Worm (Caenorhabditis elegans) whole organism, L3 larva: ENCODE data around the gene vps-11.
A peak's percentile ranks its signal among the peaks of the same experiment; 100 is the strongest.

Experiments used
- R02D3.7 ChIP-seq: fragments of 150-350 bp; optimal IDR thresholded peaks from 2 replicates; lab custom pipeline; 2014; ENCODE audit warnings: missing biosample characterization, missing genetic modification characterization
- aly-2 ChIP-seq: fragments of 150-350 bp; optimal IDR thresholded peaks from 2 replicates; lab custom pipeline; 2014; ENCODE audit warnings: missing biosample characterization, missing genetic modification characterization
- ama-1 ChIP-seq: fragments of 150-350 bp; optimal IDR thresholded peaks from 2 replicates; lab custom pipeline; 2018
- ceh-16 ChIP-seq: sonication (generic microtip); optimal IDR thresholded peaks from 2 replicates; lab custom pipeline; 2017; ENCODE audit warnings: missing biosample characterization, missing genetic modification characterization
- ceh-28 ChIP-seq: fragments of 150-350 bp; optimal IDR thresholded peaks from 2 replicates; lab custom pipeline; 2014; ENCODE audit warnings: missing biosample characterization, missing genetic modification reagents, missing genetic modification characterization
- elt-2 ChIP-seq: sonication (generic microtip); optimal IDR thresholded peaks from 2 replicates; lab custom pipeline; 2016; ENCODE audit warnings: missing genetic modification reagents, mild to moderate bottlenecking, missing genetic modification characterization, missing compliant biosample characterization
- elt-3 ChIP-seq, 3 experiments: fragments of 150-350 bp in 1 of 3; sonication (generic microtip) in 2 of 3; optimal IDR thresholded peaks; 2 replicates in 2 of 3; 4 replicates in 1 of 3; lab custom pipeline; 2014 to 2017; ENCODE audit warnings: missing biosample characterization in 3 of 3, missing genetic modification characterization in 3 of 3
- eor-1 ChIP-seq, 2 experiments: fragments of 150-350 bp; optimal IDR thresholded peaks; 2 replicates each; lab custom pipeline; 2014 to 2018; ENCODE audit warnings: missing biosample characterization in 2 of 2, missing genetic modification characterization in 2 of 2
- fkh-10 ChIP-seq: sonication (generic microtip); optimal IDR thresholded peaks from 2 replicates; lab custom pipeline; 2017; ENCODE audit warnings: missing biosample characterization, missing genetic modification reagents, missing genetic modification characterization
- fos-1 ChIP-seq: fragments of 150-350 bp; optimal IDR thresholded peaks from 2 replicates; lab custom pipeline; 2014; ENCODE audit warnings: missing biosample characterization, missing genetic modification characterization
- hmg-11 ChIP-seq: sonication (generic microtip); optimal IDR thresholded peaks from 2 replicates; lab custom pipeline; 2016; ENCODE audit warnings: missing genetic modification characterization, missing compliant biosample characterization
- lin-15B ChIP-seq: fragments of 150-350 bp; optimal IDR thresholded peaks from 2 replicates; lab custom pipeline; 2014; ENCODE audit warnings: missing biosample characterization, missing genetic modification characterization
- lsy-12 ChIP-seq: sonication (generic microtip); optimal IDR thresholded peaks from 2 replicates; lab custom pipeline; 2016; ENCODE audit warnings: mild to moderate bottlenecking, missing genetic modification characterization, missing compliant biosample characterization
- mdl-1 ChIP-seq: fragments of 150-350 bp; optimal IDR thresholded peaks from 2 replicates; lab custom pipeline; 2014; ENCODE audit warnings: missing biosample characterization, missing genetic modification characterization
- mml-1 ChIP-seq: fragments of 150-350 bp; sonication (generic microtip); optimal IDR thresholded peaks from 3 replicates; lab custom pipeline; 2014; ENCODE audit warnings: missing biosample characterization, missing genetic modification characterization
- nfya-1 ChIP-seq: sonication (generic microtip); optimal IDR thresholded peaks from 2 replicates; lab custom pipeline; 2017; ENCODE audit warnings: missing genetic modification characterization, mild to moderate bottlenecking, missing compliant biosample characterization, antibody characterized with exemption, moderate library complexity; ENCODE audit not compliant: insufficient read depth
- nhr-11 ChIP-seq: fragments of 150-350 bp; optimal IDR thresholded peaks from 2 replicates; lab custom pipeline; 2014; ENCODE audit warnings: missing biosample characterization, missing genetic modification characterization
- nhr-12 ChIP-seq: fragments of 150-350 bp; optimal IDR thresholded peaks from 2 replicates; lab custom pipeline; 2014; ENCODE audit warnings: missing biosample characterization, missing genetic modification characterization
- nhr-23 ChIP-seq: fragments of 150-350 bp; optimal IDR thresholded peaks from 2 replicates; lab custom pipeline; 2014; ENCODE audit warnings: missing biosample characterization, missing genetic modification reagents, missing genetic modification characterization
- nhr-237 ChIP-seq: fragments of 150-350 bp; optimal IDR thresholded peaks from 2 replicates; lab custom pipeline; 2014; ENCODE audit warnings: missing biosample characterization, missing genetic modification characterization
- nhr-25 ChIP-seq: sonication (generic microtip); optimal IDR thresholded peaks from 2 replicates; lab custom pipeline; 2017; ENCODE audit warnings: missing biosample characterization, missing genetic modification characterization
- nhr-28 ChIP-seq: fragments of 150-350 bp; optimal IDR thresholded peaks from 2 replicates; lab custom pipeline; 2014; ENCODE audit warnings: missing biosample characterization, missing genetic modification characterization
- nhr-43 ChIP-seq: sonication (generic microtip); optimal IDR thresholded peaks from 2 replicates; lab custom pipeline; 2016; ENCODE audit warnings: mild to moderate bottlenecking, missing genetic modification characterization, missing compliant biosample characterization; ENCODE audit not compliant: poor library complexity, severe bottlenecking
- nhr-76 ChIP-seq: fragments of 150-350 bp; sonication (generic microtip); optimal IDR thresholded peaks from 5 replicates; lab custom pipeline; 2014; ENCODE audit warnings: missing biosample characterization, missing genetic modification characterization
- nhr-77 ChIP-seq: fragments of 150-350 bp; optimal IDR thresholded peaks from 2 replicates; lab custom pipeline; 2014; ENCODE audit warnings: missing biosample characterization, missing genetic modification characterization
- pha-4 ChIP-seq: fragments of 150-350 bp; optimal IDR thresholded peaks from 2 replicates; lab custom pipeline; 2014; ENCODE audit warnings: missing biosample characterization, missing genetic modification reagents, missing genetic modification characterization
- pqm-1 ChIP-seq: fragments of 150-350 bp; optimal IDR thresholded peaks from 2 replicates; lab custom pipeline; 2017; ENCODE audit warnings: missing biosample characterization, missing genetic modification characterization, inconsistent platforms
- skn-1 ChIP-seq: fragments of 150-350 bp; optimal IDR thresholded peaks from 2 replicates; lab custom pipeline; 2014; ENCODE audit warnings: missing biosample characterization, missing genetic modification characterization
- snpc-4 ChIP-seq: fragments of 150-350 bp; optimal IDR thresholded peaks from 2 replicates; lab custom pipeline; 2014; ENCODE audit warnings: missing biosample characterization, missing genetic modification characterization
- tbx-2 ChIP-seq: sonication (generic microtip); optimal IDR thresholded peaks from 2 replicates; lab custom pipeline; 2016; ENCODE audit warnings: mild to moderate bottlenecking, missing genetic modification characterization, missing compliant biosample characterization
- unc-39 ChIP-seq: sonication (generic microtip); optimal IDR thresholded peaks from 4 replicates; lab custom pipeline; 2017; ENCODE audit warnings: missing biosample characterization, missing genetic modification characterization
- unc-62 ChIP-seq: fragments of 150-350 bp; sonication (generic microtip); optimal IDR thresholded peaks from 4 replicates; lab custom pipeline; 2014; ENCODE audit warnings: missing biosample characterization, missing genetic modification reagents, missing genetic modification characterization
- zag-1 ChIP-seq: fragments of 150-350 bp; optimal IDR thresholded peaks from 2 replicates; lab custom pipeline; 2014; ENCODE audit warnings: missing biosample characterization, missing genetic modification characterization
- ztf-11 ChIP-seq: fragments of 150-350 bp; optimal IDR thresholded peaks from 2 replicates; lab custom pipeline; 2014; ENCODE audit warnings: missing biosample characterization, missing genetic modification characterization
- ztf-4 ChIP-seq: fragments of 150-350 bp; optimal IDR thresholded peaks from 2 replicates; lab custom pipeline; 2014; ENCODE audit warnings: missing biosample characterization, missing genetic modification characterization

vps-11 gene

DNA sequence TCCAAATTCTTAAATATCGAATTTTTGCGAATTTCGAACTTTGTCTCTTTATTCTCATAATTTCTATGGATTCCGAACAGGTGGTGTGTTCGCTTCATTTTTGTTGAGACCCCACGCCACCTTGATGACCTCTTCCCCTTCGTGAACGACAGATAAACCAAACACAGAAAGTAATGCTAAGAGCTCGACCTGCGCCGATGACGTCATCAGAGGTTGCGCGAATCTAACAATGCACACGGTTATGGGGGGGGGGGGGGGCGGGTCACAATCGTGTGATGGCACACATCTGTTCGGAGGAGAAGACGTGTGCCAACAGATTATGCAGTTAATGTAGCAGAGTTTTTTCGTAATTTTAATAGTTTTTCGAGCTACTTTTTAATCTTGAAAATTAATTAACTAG, 9.0 kb downstream of the vps-11 start:
- TF ChIP-seq nhr-77 (tag; lab: Kevin White, UChicago): no peak
- no peak for TF ChIP-seq pqm-1 (tag; lab: Kevin White, UChicago)
- TF ChIP-seq fkh-10: no peak
- no peak for TF ChIP-seq fos-1 (tag; lab: Kevin White, UChicago)
- no peak for TF ChIP-seq nhr-25 (tag; lab: Kevin White, UChicago)
- TF ChIP-seq ama-1 (lab: Kevin White, UChicago): no peak
- TF ChIP-seq nhr-237: no peak
- TF ChIP-seq aly-2: no peak
- TF ChIP-seq nhr-23 (tag; lab: Kevin White, UChicago): no peak
- TF ChIP-seq snpc-4 (tag; lab: Kevin White, UChicago): no peak
- no peak for TF ChIP-seq hmg-11 (tag; lab: Kevin White, UChicago)
- TF ChIP-seq ceh-28 (tag; lab: Kevin White, UChicago): no peak
- no peak for TF ChIP-seq nfya-1 (tag; lab: Kevin White, UChicago)
- TF ChIP-seq unc-62 (GFP tag; lab: Kevin White, UChicago): no peak
- no peak for TF ChIP-seq nhr-43
- TF ChIP-seq ztf-11 (tag; lab: Kevin White, UChicago): no peak
- TF ChIP-seq mml-1 (tag; lab: Kevin White, UChicago): no peak
- no peak for TF ChIP-seq tbx-2
- no peak for TF ChIP-seq lsy-12 (tag; lab: Kevin White, UChicago)

DNA sequence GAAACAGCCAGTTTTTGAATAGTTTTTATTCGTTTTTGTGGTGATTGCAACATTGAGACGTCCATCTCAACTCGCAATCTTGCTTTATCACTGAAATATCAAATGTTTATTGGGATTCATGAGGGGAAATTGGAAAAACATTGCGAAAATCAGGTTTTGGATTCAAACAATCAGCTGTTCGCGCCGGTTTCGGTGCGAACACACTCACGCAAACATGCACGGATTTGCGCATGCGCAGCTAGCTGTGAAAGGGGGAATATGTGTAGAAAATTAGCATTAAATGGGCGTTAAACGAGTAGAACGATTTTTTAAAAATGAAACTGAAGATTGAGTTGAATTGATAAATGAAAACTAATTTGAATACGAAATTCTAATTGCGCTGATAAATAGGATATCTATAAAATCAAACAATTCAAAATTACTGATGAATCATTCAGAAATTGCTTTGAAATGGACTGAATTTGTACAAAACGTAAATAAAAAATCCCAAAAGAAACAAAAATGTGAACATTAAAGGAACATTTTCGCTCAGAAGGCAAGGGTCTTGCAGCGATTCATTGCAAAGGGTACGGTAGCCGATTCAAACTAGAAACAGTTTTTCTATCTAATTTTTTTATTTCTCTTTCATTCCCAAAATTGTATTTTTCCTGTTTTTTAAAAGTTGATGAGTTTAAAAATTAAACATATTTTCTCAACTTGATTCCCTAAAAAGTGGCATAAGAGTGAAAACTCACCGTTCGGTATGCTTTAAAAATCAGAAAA, 9.9 kb downstream of the vps-11 start, which contains the start of gene ect-2:
Gene ect-2, minus strand, starts transcription at position 762 of the 762 bp plus-strand sequence.
- TF ChIP-seq lin-15B (tag; lab: Kevin White, UChicago): peak; percentile 5
- TF ChIP-seq nfya-1 (tag; lab: Kevin White, UChicago): peak; percentile 34
- no peak for TF ChIP-seq eor-1 (tag; optimal IDR thresholded peaks at IDR 0.05; lab: Kevin White, UChicago)
- peak; percentile 37 for TF ChIP-seq nhr-25 (tag; lab: Kevin White, UChicago)
- TF ChIP-seq, all 47 proteins: peak for 3

DNA sequence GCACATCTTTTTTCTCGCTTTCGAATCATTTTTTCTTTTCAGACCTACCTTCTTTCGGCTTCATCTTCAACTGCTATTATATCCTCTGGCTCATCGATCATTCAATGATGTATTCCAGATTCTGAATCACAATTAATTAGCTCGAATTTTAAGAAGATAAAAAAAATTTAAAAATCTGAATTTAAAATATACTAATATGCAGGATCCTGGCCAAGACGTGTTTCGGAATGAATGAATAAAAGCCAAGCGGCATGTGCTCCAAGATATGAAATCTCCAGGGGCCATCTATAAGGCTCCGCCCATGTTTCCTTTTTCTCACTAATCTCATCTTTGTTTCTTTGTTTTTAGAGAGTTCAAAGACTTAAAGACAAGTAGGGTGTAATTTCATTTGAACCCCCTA, 15.3 kb downstream of the vps-11 start, which contains the start of gene mpz-1:
Gene mpz-1, minus strand, starts transcription at position 101 of the 400 bp plus-strand sequence.
- TF ChIP-seq nfya-1 (tag; lab: Kevin White, UChicago) (no peak), ceh-28 (tag; lab: Kevin White, UChicago) (no peak), ztf-4 (tag; lab: Kevin White, UChicago) (no peak), pqm-1 (tag; lab: Kevin White, UChicago) (no peak), elt-2 (tag; lab: Kevin White, UChicago) (no peak), nhr-28 (no peak), nhr-11 (no peak), R02D3.7 (no peak), lin-15B (tag; lab: Kevin White, UChicago) (no peak), nhr-76 (tag; lab: Kevin White, UChicago) (no peak), pha-4 (tag; lab: Kevin White, UChicago) (no peak), nhr-12 (tag; lab: Kevin White, UChicago) (no peak)

DNA sequence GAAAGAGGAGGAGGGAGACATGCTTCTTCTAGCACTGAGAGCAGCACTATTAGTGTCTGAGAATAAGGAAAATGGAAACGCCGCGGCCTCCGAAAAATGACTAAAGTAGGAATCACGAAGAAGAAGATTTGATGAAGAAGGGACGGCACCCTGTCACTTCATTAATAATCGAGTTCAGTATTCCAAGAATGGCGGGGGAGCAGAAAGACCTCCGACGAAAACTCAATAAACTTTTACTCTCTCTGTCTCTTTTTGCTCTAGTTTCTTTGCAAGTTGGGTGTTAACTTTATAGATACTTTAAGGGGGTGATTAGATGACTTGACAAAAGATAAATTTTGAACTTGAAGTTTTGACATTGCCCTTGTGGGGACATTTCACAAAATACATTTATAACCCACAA, 24.0 kb downstream of the vps-11 start:
- TF ChIP-seq unc-39 (tag; lab: Kevin White, UChicago) (no peak), fkh-10 (peak; percentile 79), zag-1 (no peak)

DNA sequence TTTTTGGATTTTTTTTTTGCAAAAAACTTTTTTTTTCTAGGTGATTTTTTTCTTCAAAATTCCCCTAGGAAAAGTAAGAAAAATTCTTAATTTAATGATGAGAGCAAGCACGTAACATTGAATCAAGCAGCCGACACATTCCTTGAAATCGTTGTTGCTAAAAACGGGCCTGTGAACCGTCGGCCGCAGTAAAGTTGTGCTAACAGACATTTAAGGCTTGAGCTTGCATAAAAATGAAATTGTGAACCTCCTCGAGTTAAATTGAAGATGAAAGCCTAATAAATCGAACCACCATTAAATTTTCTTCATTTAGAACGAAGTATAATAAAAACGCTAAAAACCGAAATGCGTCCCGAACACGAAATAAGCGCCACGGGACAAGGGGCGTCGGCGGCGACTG, 25.3 kb downstream of the vps-11 start:
- TF ChIP-seq ceh-16 (tag; lab: Kevin White, UChicago) (no peak), ztf-11 (tag; lab: Kevin White, UChicago) (no peak), ztf-4 (tag; lab: Kevin White, UChicago) (no peak), mdl-1 (tag; lab: Kevin White, UChicago) (no peak), elt-3 (tag; optimal IDR thresholded peaks at IDR 0.05; lab: Kevin White, UChicago) (no peak), fos-1 (tag; lab: Kevin White, UChicago) (no peak), aly-2 (no peak), nfya-1 (tag; lab: Kevin White, UChicago) (no peak), skn-1 (tag; lab: Kevin White, UChicago) (no peak), snpc-4 (tag; lab: Kevin White, UChicago) (no peak), R02D3.7 (no peak), nhr-76 (tag; lab: Kevin White, UChicago) (no peak), tbx-2 (no peak), eor-1 (tag; optimal IDR thresholded peaks at IDR 0.05; lab: Kevin White, UChicago) (no peak)
- TF ChIP-seq, all 47 proteins: peak for 0
